Fruit fly (Drosophila melanogaster) whole organism, embryonic: Measurements from ENCODE around the gene CG12224.

Experiments
- Ada2b ChIP-seq: fragments of 200-800 bp; sonication (Bioruptor generic); IDR thresholded peaks from 2 replicates; pipeline ENCODE4 v1.3.6; 2022; ENCODE audit warnings: missing biosample characterization, missing genetic modification characterization
- Bgb ChIP-seq: fragments of 200-800 bp; sonication (Bioruptor generic); IDR thresholded peaks from 2 replicates; pipeline ENCODE4 v1.3.6; 2022; ENCODE audit warnings: missing biosample characterization, missing genetic modification characterization; ENCODE audit not compliant: partially characterized antibody
- Blimp-1 ChIP-seq: fragments of 200-800 bp; sonication (Bioruptor generic); optimal IDR thresholded peaks from 3 replicates; lab custom pipeline; 2018; ENCODE audit warnings: missing biosample characterization, missing genetic modification characterization, mild to moderate bottlenecking, moderate library complexity, missing genetic modification reagents
- CG11504 ChIP-seq: fragments of 200-800 bp; sonication (Bioruptor generic); optimal IDR thresholded peaks from 3 replicates; lab custom pipeline; 2019; ENCODE audit warnings: missing biosample characterization, mild to moderate bottlenecking, missing genetic modification characterization, moderate library complexity
- CG12071 ChIP-seq: fragments of 200-800 bp; sonication (Bioruptor generic); optimal IDR thresholded peaks from 3 replicates; lab custom pipeline; 2018; ENCODE audit warnings: missing biosample characterization, mild to moderate bottlenecking, missing genetic modification characterization
- CG15601 ChIP-seq: fragments of 200-800 bp; sonication (Bioruptor generic); optimal IDR thresholded peaks from 3 replicates; lab custom pipeline; 2019; ENCODE audit warnings: missing biosample characterization, mild to moderate bottlenecking, missing genetic modification characterization, moderate library complexity
- CG1647 ChIP-seq: fragments of 200-800 bp; sonication (Bioruptor generic); optimal IDR thresholded peaks from 3 replicates; lab custom pipeline; 2016; ENCODE audit warnings: missing biosample characterization, missing genetic modification characterization
- CG17568 ChIP-seq: fragments of 200-800 bp; sonication (Bioruptor generic); optimal IDR thresholded peaks from 2 replicates; lab custom pipeline; 2018; ENCODE audit warnings: missing biosample characterization, mild to moderate bottlenecking, missing genetic modification characterization, moderate library complexity
- CG17829 ChIP-seq: fragments of 200-800 bp; optimal IDR thresholded peaks from 2 replicates; lab custom pipeline; 2019; ENCODE audit warnings: missing biosample characterization, mild to moderate bottlenecking, missing genetic modification characterization, moderate library complexity
- CG18599 ChIP-seq: fragments of 200-800 bp; sonication (Bioruptor generic); optimal IDR thresholded peaks from 3 replicates; lab custom pipeline; 2017; ENCODE audit warnings: missing biosample characterization, missing genetic modification characterization, mild to moderate bottlenecking, moderate library complexity, missing genetic modification reagents
- CG18619 ChIP-seq: fragments of 200-800 bp; sonication (Bioruptor generic); optimal IDR thresholded peaks from 3 replicates; lab custom pipeline; 2017; ENCODE audit warnings: missing biosample characterization, mild to moderate bottlenecking, missing genetic modification characterization
- CG3163 ChIP-seq: fragments of 200-800 bp; sonication (Bioruptor generic); optimal IDR thresholded peaks from 3 replicates; lab custom pipeline; 2016; ENCODE audit warnings: missing biosample characterization, missing genetic modification characterization
- CG33557 ChIP-seq: fragments of 200-800 bp; sonication (Bioruptor generic); optimal IDR thresholded peaks from 2 replicates; lab custom pipeline; 2019; ENCODE audit warnings: missing biosample characterization, mild to moderate bottlenecking, missing genetic modification characterization, moderate library complexity
- CG4820 ChIP-seq: fragments of 200-800 bp; sonication (Bioruptor generic); optimal IDR thresholded peaks from 3 replicates; lab custom pipeline; 2016; ENCODE audit warnings: missing biosample characterization, missing genetic modification characterization
- CG6254 ChIP-seq: fragments of 200-800 bp; sonication (Bioruptor generic); optimal IDR thresholded peaks from 3 replicates; lab custom pipeline; 2017; ENCODE audit warnings: mild to moderate bottlenecking, missing biosample characterization, missing genetic modification reagents, missing genetic modification characterization
- CG7963 ChIP-seq: fragments of 200-800 bp; sonication (Bioruptor generic); IDR thresholded peaks from 3 replicates; pipeline ENCODE4 v1.3.6; 2022; ENCODE audit warnings: missing biosample characterization, missing genetic modification characterization; ENCODE audit not compliant: partially characterized antibody
- CG8290 ChIP-seq, 3 experiments: fragments of 200-800 bp; sonication (Bioruptor generic); optimal IDR thresholded peaks; 2 replicates each; lab custom pipeline; 2016 to 2019; ENCODE audit warnings: missing biosample characterization in 3 of 3, missing genetic modification characterization in 3 of 3, mild to moderate bottlenecking in 2 of 3, moderate library complexity in 1 of 3
- CG9817 ChIP-seq: fragments of 200-800 bp; sonication (Bioruptor generic); optimal IDR thresholded peaks from 2 replicates; lab custom pipeline; 2018; ENCODE audit warnings: missing biosample characterization, mild to moderate bottlenecking, missing genetic modification characterization, moderate library complexity
- Dll ChIP-seq: fragments of 200-800 bp; sonication (Bioruptor generic); IDR thresholded peaks from 4 replicates; pipeline ENCODE4 v1.3.6; 2022; ENCODE audit warnings: missing biosample characterization, missing genetic modification characterization; ENCODE audit not compliant: partially characterized antibody
- Drgx ChIP-seq: fragments of 200-800 bp; sonication (Bioruptor generic); IDR thresholded peaks from 2 replicates; pipeline ENCODE4 v1.3.6; 2022; ENCODE audit warnings: missing biosample characterization, missing genetic modification characterization
- HHEX ChIP-seq: fragments of 200-800 bp; sonication (Bioruptor generic); optimal IDR thresholded peaks from 3 replicates; lab custom pipeline; 2017; ENCODE audit warnings: missing biosample characterization, mild to moderate bottlenecking, missing genetic modification characterization, missing genetic modification reagents
- HmgZ ChIP-seq: fragments of 200-800 bp; sonication (Bioruptor generic); optimal IDR thresholded peaks from 2 replicates; lab custom pipeline; 2018; ENCODE audit warnings: missing biosample characterization, mild to moderate bottlenecking, missing genetic modification characterization
- Hr51 ChIP-seq, 2 experiments: fragments of 200-800 bp; sonication (Bioruptor generic); optimal IDR thresholded peaks; 2 replicates in 1 of 2; 3 replicates in 1 of 2; lab custom pipeline; 2016 to 2018; ENCODE audit warnings: missing biosample characterization in 2 of 2, missing genetic modification characterization in 2 of 2, mild to moderate bottlenecking in 1 of 2, moderate library complexity in 1 of 2
- Mad ChIP-seq: fragments of 200-800 bp; sonication (Bioruptor generic); optimal IDR thresholded peaks from 2 replicates; lab custom pipeline; 2016; ENCODE audit warnings: missing biosample characterization, missing genetic modification characterization
- Med ChIP-seq: fragments of 200-800 bp; sonication (Bioruptor generic); peaks from one replicate; lab custom pipeline; 2016; ENCODE audit warnings: missing biosample characterization, missing genetic modification characterization, mild to moderate bottlenecking, inconsistent platforms, moderate library complexity
- Six4 ChIP-seq: fragments of 200-800 bp; sonication (Bioruptor generic); optimal IDR thresholded peaks from 2 replicates; lab custom pipeline; 2016; ENCODE audit warnings: missing biosample characterization, missing genetic modification characterization
- Sox100B ChIP-seq: fragments of 200-800 bp; sonication (Bioruptor generic); optimal IDR thresholded peaks from 3 replicates; lab custom pipeline; 2018; ENCODE audit warnings: missing biosample characterization, mild to moderate bottlenecking, missing genetic modification characterization
- Trl ChIP-seq, 3 experiments: fragments of >200 bp in 2 of 3; fragments of 200-800 bp in 1 of 3; sonication (Bioruptor generic) in 1 of 3; optimal IDR thresholded peaks; 2 replicates in 1 of 3; 3 replicates in 2 of 3; lab custom pipeline; 2016 to 2017; ENCODE audit warnings: missing biosample characterization in 1 of 3, missing genetic modification characterization in 1 of 3
- ara ChIP-seq: fragments of 200-800 bp; sonication (Bioruptor generic); IDR thresholded peaks from 2 replicates; pipeline ENCODE4 v1.3.6; 2022; ENCODE audit warnings: missing biosample characterization, missing genetic modification characterization
- bbx ChIP-seq: fragments of 200-800 bp; sonication (Bioruptor generic); IDR thresholded peaks from 2 replicates; pipeline ENCODE4 v1.3.6; 2022; ENCODE audit warnings: missing biosample characterization, missing genetic modification characterization; ENCODE audit not compliant: partially characterized antibody
- cad ChIP-seq: fragments of >200 bp; optimal IDR thresholded peaks from 2 replicates; lab custom pipeline; 2017; ENCODE audit warnings: missing biosample characterization, missing genetic modification characterization
- cas ChIP-seq: fragments of 200-800 bp; sonication (Bioruptor generic); IDR thresholded peaks from 2 replicates; pipeline ENCODE4 v1.3.6; 2022; ENCODE audit warnings: missing biosample characterization, missing genetic modification characterization
- chinmo ChIP-seq: fragments of 200-800 bp; sonication (Bioruptor generic); IDR thresholded peaks from 4 replicates; pipeline ENCODE4 v1.3.6; 2022; ENCODE audit warnings: missing biosample characterization, missing genetic modification characterization; ENCODE audit not compliant: partially characterized antibody
- ci ChIP-seq: fragments of 200-800 bp; sonication (Bioruptor generic); IDR thresholded peaks from 3 replicates; pipeline ENCODE4 v1.3.6; 2022; ENCODE audit warnings: missing biosample characterization, missing genetic modification characterization
- crc ChIP-seq: fragments of 200-800 bp; sonication (Bioruptor generic); optimal IDR thresholded peaks from 2 replicates; lab custom pipeline; 2016; ENCODE audit warnings: missing biosample characterization, missing genetic modification characterization
- crp ChIP-seq, 2 experiments: fragments of 200-800 bp; sonication (Bioruptor generic); optimal IDR thresholded peaks; 2 replicates in 1 of 2; 3 replicates in 1 of 2; lab custom pipeline; 2017; ENCODE audit warnings: missing biosample characterization in 2 of 2, missing genetic modification characterization in 2 of 2, mild to moderate bottlenecking in 1 of 2, moderate library complexity in 1 of 2
- fd64A ChIP-seq: fragments of 200-800 bp; sonication (Bioruptor generic); optimal IDR thresholded peaks from 3 replicates; lab custom pipeline; 2018; ENCODE audit warnings: missing biosample characterization, mild to moderate bottlenecking, missing genetic modification characterization
- fru ChIP-seq: fragments of >200 bp; optimal IDR thresholded peaks from 2 replicates; lab custom pipeline; 2017
- gro ChIP-seq: fragments of 200-800 bp; sonication (Bioruptor generic); optimal IDR thresholded peaks from 2 replicates; lab custom pipeline; 2016; ENCODE audit warnings: missing biosample characterization, missing genetic modification characterization
- mirr ChIP-seq: fragments of 200-800 bp; sonication (Bioruptor generic); optimal IDR thresholded peaks from 3 replicates; lab custom pipeline; 2018; ENCODE audit warnings: missing biosample characterization, mild to moderate bottlenecking, missing genetic modification characterization
- nau ChIP-seq: fragments of 200-800 bp; sonication (Bioruptor generic); optimal IDR thresholded peaks from 3 replicates; lab custom pipeline; 2017; ENCODE audit warnings: missing biosample characterization, mild to moderate bottlenecking, missing genetic modification characterization, missing genetic modification reagents
- pfk ChIP-seq: fragments of 200-800 bp; sonication (Bioruptor generic); optimal IDR thresholded peaks from 2 replicates; lab custom pipeline; 2018; ENCODE audit warnings: missing biosample characterization, mild to moderate bottlenecking, missing genetic modification characterization, moderate library complexity
- salm ChIP-seq: fragments of 200-800 bp; sonication (Bioruptor generic); optimal IDR thresholded peaks from 2 replicates; lab custom pipeline; 2018; ENCODE audit warnings: missing biosample characterization, mild to moderate bottlenecking, missing genetic modification characterization
- sens-2 ChIP-seq: fragments of 200-800 bp; sonication (Bioruptor generic); IDR thresholded peaks from 2 replicates; pipeline ENCODE4 v1.3.6; 2022; ENCODE audit warnings: missing biosample characterization, missing genetic modification characterization
- usp ChIP-seq: fragments of >200 bp; optimal IDR thresholded peaks from 2 replicates; lab custom pipeline; 2017; ENCODE audit warnings: missing biosample characterization, missing genetic modification characterization
- zfh1 ChIP-seq: fragments of 200-800 bp; sonication (Bioruptor generic); IDR thresholded peaks from 3 replicates; pipeline ENCODE4 v1.3.6; 2022; ENCODE audit warnings: missing biosample characterization, missing genetic modification characterization

CG12224 gene

DNA sequence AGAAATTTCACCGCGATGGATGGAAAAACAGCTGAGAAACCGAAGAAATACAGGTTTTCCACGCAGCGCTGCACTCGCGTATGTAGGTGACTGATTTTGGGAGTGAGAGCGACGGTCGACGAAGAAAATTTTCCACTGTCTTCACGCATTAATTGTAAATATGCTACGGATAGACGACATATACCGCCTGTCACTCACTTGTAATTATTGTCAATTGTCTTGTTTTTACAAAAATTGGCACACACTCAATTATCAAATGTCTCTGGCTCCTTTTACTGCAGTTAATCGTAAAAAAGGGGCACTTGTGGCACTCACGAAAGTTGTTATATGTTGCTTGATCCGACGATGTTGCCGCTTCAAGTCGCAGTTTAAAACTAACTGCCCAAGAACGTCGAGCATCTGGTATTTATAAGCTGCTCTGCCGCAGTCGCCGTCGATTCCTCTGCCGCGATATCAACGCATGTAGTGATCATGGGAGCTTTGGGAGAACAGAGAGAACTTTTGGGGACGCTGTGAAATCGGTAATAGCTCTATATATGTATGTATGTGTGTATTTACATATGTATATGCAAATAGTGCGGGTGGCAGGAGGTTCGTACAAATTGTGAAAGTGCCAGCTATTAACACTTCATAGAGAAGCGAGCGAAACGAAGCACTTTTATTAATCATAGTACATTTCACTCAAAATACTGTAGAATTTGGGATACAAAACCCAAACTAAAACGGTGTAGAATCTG, 11.2 kb upstream of the CG12224 start, which contains the start of gene mfas:
mfas (minus strand) TSS at position 382 of the 737 bp plus-strand sequence.
- TF ChIP-seq salm = no peak
- TF ChIP-seq ci (GFP tag; lab: Robert Waterston, UW) = peak; percentile 54; the same call in 1 of the 3 replicates
- peak in 1 of 2 experiments; percentile 18 for TF ChIP-seq crp (GFP tag; optimal IDR thresholded peaks at IDR 0.05; lab: Kevin White, UChicago)
- no peak for TF ChIP-seq Mad (GFP tag; lab: Kevin White, UChicago)
- peak; percentile 31 for TF ChIP-seq gro
- no peak for TF ChIP-seq fru (lab: Kevin White, UChicago)
- TF ChIP-seq crc = peak; percentile 7
- TF ChIP-seq CG9817 = no peak
- TF ChIP-seq Bgb (GFP tag; lab: Robert Waterston, UW) = peak; percentile 7; the same call in 1 of the 2 replicates
- TF ChIP-seq CG8290 (GFP tag; optimal IDR thresholded peaks at IDR 0.05; lab: Kevin White, UChicago) = no peak
- peak in 1 of 2 experiments; percentile 42 for TF ChIP-seq CG8290 (tag; optimal IDR thresholded peaks at IDR 0.05; lab: Kevin White, UChicago)
- peak; percentile 55 for TF ChIP-seq Blimp-1
- no peak for TF ChIP-seq cas (GFP tag; lab: Robert Waterston, UW)
- peak; percentile 18 for TF ChIP-seq Sox100B (GFP tag; lab: Kevin White, UChicago)
- peak; percentile 5 for TF ChIP-seq HmgZ (tag; lab: Kevin White, UChicago)
- TF ChIP-seq CG18599 = peak; percentile 26
- TF ChIP-seq pfk (GFP tag; lab: Kevin White, UChicago) = peak; percentile 10
- TF ChIP-seq Six4 (GFP tag; lab: Kevin White, UChicago) = no peak
- peak; percentile 32 for TF ChIP-seq CG3163 (GFP tag; lab: Kevin White, UChicago)
- TF ChIP-seq CG4820 (GFP tag; lab: Kevin White, UChicago) = no peak
- TF ChIP-seq CG33557 (GFP tag; lab: Kevin White, UChicago) = peak; percentile 41
- TF ChIP-seq zfh1 (GFP tag; lab: Robert Waterston, UW) = no peak
- no peak for TF ChIP-seq CG7963 (GFP tag; lab: Robert Waterston, UW)
- TF ChIP-seq cad = no peak
- no peak for TF ChIP-seq usp (GFP tag; lab: Kevin White, UChicago)
- peak; percentile 84 for TF ChIP-seq Med
- no peak for TF ChIP-seq Hr51 (GFP tag; optimal IDR thresholded peaks at IDR 0.05; lab: Kevin White, UChicago)
- peak; percentile 29 for TF ChIP-seq mirr (GFP tag; lab: Kevin White, UChicago)
- peak; percentile 17 for TF ChIP-seq CG1647 (GFP tag; lab: Kevin White, UChicago)
- TF ChIP-seq Drgx = peak; percentile 42; the same call in 1 of the 2 replicates
- TF ChIP-seq chinmo (GFP tag; lab: Robert Waterston, UW) = peak; percentile 81; the same call in 2 of the 4 replicates
- peak; percentile 63 for TF ChIP-seq nau
- no peak for TF ChIP-seq CG6254 (GFP tag; lab: Kevin White, UChicago)
- TF ChIP-seq CG17829 (tag; lab: Kevin White, UChicago) = peak; percentile 4
- peak; percentile 56 for TF ChIP-seq CG12071 (GFP tag; lab: Kevin White, UChicago)
- peak; percentile 22; the same call in 1 of the 2 replicates for TF ChIP-seq bbx (GFP tag; lab: Robert Waterston, UW)
- peak; percentile 17 for TF ChIP-seq HHEX
- peak; percentile 38 for TF ChIP-seq CG17568 (GFP tag; lab: Kevin White, UChicago)
- peak; percentile 39 to 44 for TF ChIP-seq Trl (optimal IDR thresholded peaks at IDR 0.05; lab: Kevin White, UChicago)
- no peak for TF ChIP-seq Trl (GFP tag; optimal IDR thresholded peaks at IDR 0.05; lab: Kevin White, UChicago)
- TF ChIP-seq fd64A (GFP tag; lab: Kevin White, UChicago) = peak; percentile 44
- 0 out of 4 replicates have a peak, but pooled peaks have one; percentile 10 for TF ChIP-seq Dll (GFP tag; lab: Robert Waterston, UW)
- no peak for TF ChIP-seq sens-2 (GFP tag; lab: Robert Waterston, UW)
- TF ChIP-seq Ada2b (GFP tag; lab: Robert Waterston, UW) = no peak
- peak; percentile 39 for TF ChIP-seq CG11504 (tag; lab: Kevin White, UChicago)
- TF ChIP-seq CG18619 (GFP tag; lab: Kevin White, UChicago) = no peak
- TF ChIP-seq CG15601 (tag; lab: Kevin White, UChicago) = peak; percentile 43
- TF ChIP-seq ara = 0 out of 2 replicates have a peak, but pooled peaks have one; percentile 6
